Worm (Caenorhabditis elegans): ENCODE measurements around the gene C14A6.3.

Gene C14A6.3

DNA sequence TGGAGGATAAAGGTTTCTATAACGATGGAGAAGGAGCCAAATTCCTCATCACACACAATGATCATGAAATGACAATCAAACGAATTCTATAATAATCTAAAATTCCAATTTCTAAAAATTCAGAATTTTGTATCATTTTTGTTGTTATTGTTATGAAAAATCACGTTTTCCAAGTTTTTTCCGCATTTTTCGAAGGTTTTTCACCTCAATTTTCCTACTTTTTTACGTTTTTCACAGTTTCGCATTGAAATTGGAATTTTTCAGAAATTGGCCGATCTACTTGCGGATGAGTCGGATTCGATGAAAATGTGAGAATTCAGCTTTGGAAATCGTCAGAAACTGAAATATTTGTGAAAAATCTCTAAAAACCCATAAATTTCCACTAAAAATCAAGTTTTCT is 21.1 kb upstream of the C14A6.3 start, which contains the start of gene fbxa-210:
fbxa-210 (plus strand) TSS at position 301 of the 400 bp plus-strand sequence.
- no peak for TF ChIP-seq ztf-11 (tag; optimal IDR thresholded peaks at IDR 0.05)
- TF ChIP-seq drap-1 (GFP tag; optimal IDR thresholded peaks at IDR 0.05): no peak
- TF ChIP-seq elt-1 (tag; optimal IDR thresholded peaks at IDR 0.05; ENCODE audit: borderline replicate concordance, insufficient read depth): no peak
- TF ChIP-seq ceh-43 (GFP tag; optimal IDR thresholded peaks at IDR 0.05): no peak
- TF ChIP-seq ces-1 (GFP tag; optimal IDR thresholded peaks at IDR 0.05): no peak
- TF ChIP-seq mab-5 (tag; optimal IDR thresholded peaks at IDR 0.05): no peak
- no peak for TF ChIP-seq hlh-1 (tag; optimal IDR thresholded peaks at IDR 0.05)
- TF ChIP-seq unc-39 (tag; optimal IDR thresholded peaks at IDR 0.05): no peak

DNA sequence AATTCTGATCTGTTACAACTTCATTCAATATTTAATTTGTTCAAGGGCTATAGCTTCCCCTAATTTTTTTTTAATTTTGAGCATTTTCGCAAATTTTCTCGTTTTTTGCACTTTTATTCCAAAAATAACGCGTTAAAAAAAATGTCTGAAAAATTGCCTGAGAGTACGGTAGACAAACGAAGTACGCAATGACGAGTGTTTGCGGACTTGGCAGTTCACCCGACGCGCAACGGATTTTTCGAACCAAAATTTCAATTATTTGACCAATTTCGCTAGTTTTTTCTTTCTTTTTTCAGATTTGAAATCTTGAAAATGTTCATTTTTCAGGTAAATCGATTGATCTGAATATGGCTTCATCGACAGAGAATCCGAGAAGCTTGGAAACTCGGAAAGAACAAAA is 19.0 kb upstream of the C14A6.3 start, which contains the start of gene fbxa-211:
fbxa-211 (plus strand) TSS at position 328 of the 400 bp plus-strand sequence.
- TF ChIP-seq elt-1 (tag; optimal IDR thresholded peaks at IDR 0.05; ENCODE audit: borderline replicate concordance, insufficient read depth) (no peak), nhr-237 (tag; optimal IDR thresholded peaks at IDR 0.05) (no peak), zip-8 (tag; optimal IDR thresholded peaks at IDR 0.05) (no peak), unc-120 (tag; optimal IDR thresholded peaks at IDR 0.05; ENCODE audit: poor library complexity, severe bottlenecking) (no peak)

DNA sequence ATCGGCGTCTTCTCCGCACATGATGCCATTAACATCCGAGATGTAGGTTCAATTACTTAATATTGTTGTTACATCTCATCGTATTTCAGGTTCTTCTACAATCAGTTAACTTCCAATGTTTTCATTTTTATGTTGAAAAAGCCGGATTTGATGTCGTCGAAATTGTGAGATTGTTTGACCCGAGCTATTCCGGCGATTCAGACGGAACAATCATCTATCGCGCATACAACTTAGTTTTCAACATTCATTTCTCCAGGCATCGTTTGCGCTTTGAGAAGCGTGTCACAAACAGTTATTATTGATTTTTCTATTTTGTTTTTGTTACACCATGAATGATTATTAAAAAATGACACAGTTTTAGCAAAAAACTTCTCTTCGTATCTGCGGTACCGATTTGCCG is 17.6 kb upstream of the C14A6.3 start:
- no peak for TF ChIP-seq elt-3 (tag; optimal IDR thresholded peaks at IDR 0.05)

DNA sequence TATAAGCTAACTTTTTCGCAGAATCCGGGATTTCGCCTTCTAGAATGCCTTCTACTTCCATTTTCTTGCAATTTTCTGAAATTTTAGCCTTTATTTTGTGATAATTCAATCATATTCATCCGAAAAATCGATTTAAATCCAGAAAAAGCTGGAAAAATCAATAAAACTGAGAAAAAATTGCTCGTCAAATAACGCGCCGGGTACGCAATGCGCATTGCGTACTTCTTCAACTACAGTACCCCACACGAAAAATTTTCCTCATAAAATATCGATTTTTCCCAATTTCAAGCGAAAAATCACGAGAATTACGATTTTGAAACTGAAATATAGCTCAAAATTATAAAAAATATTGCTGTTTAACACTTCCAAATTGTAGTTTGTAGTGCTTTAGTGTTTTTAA is 15.1 kb upstream of the C14A6.3 start, which contains the start of gene Y37H2A.12:
Y37H2A.12 (minus strand) TSS at position 81 of the 400 bp plus-strand sequence.
- TF ChIP-seq ces-1 (GFP tag; optimal IDR thresholded peaks at IDR 0.05) (no peak), sem-2 (GFP tag; optimal IDR thresholded peaks at IDR 0.05) (no peak), nhr-237 (tag; optimal IDR thresholded peaks at IDR 0.05) (no peak), blmp-1 (tag; optimal IDR thresholded peaks at IDR 0.05) (no peak), unc-120 (tag; optimal IDR thresholded peaks at IDR 0.05; ENCODE audit: poor library complexity, severe bottlenecking) (no peak), mls-2 (tag; optimal IDR thresholded peaks at IDR 0.05) (no peak), M03D4.4 (tag; optimal IDR thresholded peaks at IDR 0.05) (no peak), hlh-1 (tag; optimal IDR thresholded peaks at IDR 0.05) (no peak), elt-3 (tag; optimal IDR thresholded peaks at IDR 0.05) (no peak), elt-1 (tag; optimal IDR thresholded peaks at IDR 0.05; ENCODE audit: borderline replicate concordance, insufficient read depth) (no peak), nhr-76 (tag; optimal IDR thresholded peaks at IDR 0.05) (no peak), nhr-28 (tag; optimal IDR thresholded peaks at IDR 0.05) (no peak), nhr-2 (tag; optimal IDR thresholded peaks at IDR 0.05) (no peak)

DNA sequence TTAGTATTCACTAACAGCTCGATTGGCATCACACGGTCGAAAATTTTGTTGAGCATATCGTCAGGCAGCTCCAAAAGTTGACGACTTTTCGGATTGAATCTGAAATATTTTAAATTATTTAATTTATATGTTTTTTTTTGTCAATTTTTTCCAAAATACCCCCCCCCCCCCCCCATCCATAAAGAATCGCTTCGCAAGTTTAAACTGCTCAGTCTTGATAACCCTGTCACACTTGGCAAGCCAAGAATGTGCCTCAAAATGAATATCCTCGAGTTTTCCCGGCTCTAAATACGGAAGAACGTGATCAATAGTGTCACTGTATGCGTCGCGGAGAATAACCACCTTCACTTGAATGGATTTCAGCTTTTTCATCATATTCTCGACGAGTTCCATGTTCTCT is 13.0 kb upstream of the C14A6.3 start, which contains the start of gene Y37H2A.18:
Y37H2A.18 (minus strand) TSS at position 101 of the 400 bp plus-strand sequence.
- TF ChIP-seq blmp-1 (tag; optimal IDR thresholded peaks at IDR 0.05): no peak
- no peak for TF ChIP-seq nhr-12 (tag; optimal IDR thresholded peaks at IDR 0.05)
- TF ChIP-seq flh-1 (GFP tag; optimal IDR thresholded peaks at IDR 0.05): no peak
- no peak for TF ChIP-seq mab-5 (tag; optimal IDR thresholded peaks at IDR 0.05)

DNA sequence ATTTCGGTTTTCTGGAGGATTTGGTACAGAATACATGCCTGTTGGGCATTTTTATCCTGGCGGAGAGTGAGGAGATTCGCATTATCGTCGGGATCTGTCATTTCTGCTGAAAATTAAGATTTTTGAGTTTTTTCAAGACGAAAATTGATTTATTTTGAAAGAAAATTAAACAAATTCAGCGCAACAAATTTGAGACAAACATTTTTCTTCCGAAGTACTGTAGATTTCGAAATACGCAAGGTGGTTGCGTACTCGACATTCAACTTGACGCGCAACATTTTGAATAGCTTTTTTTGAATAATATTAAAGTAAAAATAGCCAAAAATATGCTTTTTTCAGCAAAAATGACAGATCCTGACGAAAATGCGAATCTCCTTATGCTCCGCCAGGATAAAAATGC is 11.8 kb upstream of the C14A6.3 start, which contains the start of gene Y37H2A.7:
Y37H2A.7 (minus strand) TSS at position 101 of the 400 bp plus-strand sequence.
- TF ChIP-seq elt-3 (tag; optimal IDR thresholded peaks at IDR 0.05) (no peak), mab-5 (tag; optimal IDR thresholded peaks at IDR 0.05) (no peak), elt-1 (tag; optimal IDR thresholded peaks at IDR 0.05; ENCODE audit: borderline replicate concordance, insufficient read depth) (no peak), tbx-8 (GFP tag; optimal IDR thresholded peaks at IDR 0.05) (no peak), ztf-11 (tag; optimal IDR thresholded peaks at IDR 0.05) (no peak), mep-1 (tag; optimal IDR thresholded peaks at IDR 0.05) (no peak), mls-2 (tag; optimal IDR thresholded peaks at IDR 0.05) (no peak), nhr-237 (tag; optimal IDR thresholded peaks at IDR 0.05) (no peak), blmp-1 (tag; optimal IDR thresholded peaks at IDR 0.05) (no peak), flh-1 (GFP tag; optimal IDR thresholded peaks at IDR 0.05) (no peak), nhr-76 (tag; optimal IDR thresholded peaks at IDR 0.05) (no peak), nhr-12 (tag; optimal IDR thresholded peaks at IDR 0.05) (no peak), M03D4.4 (tag; optimal IDR thresholded peaks at IDR 0.05) (no peak), nhr-2 (tag; optimal IDR thresholded peaks at IDR 0.05) (no peak), sem-2 (GFP tag; optimal IDR thresholded peaks at IDR 0.05) (no peak), sptf-1 (tag; optimal IDR thresholded peaks at IDR 0.05) (no peak)

DNA sequence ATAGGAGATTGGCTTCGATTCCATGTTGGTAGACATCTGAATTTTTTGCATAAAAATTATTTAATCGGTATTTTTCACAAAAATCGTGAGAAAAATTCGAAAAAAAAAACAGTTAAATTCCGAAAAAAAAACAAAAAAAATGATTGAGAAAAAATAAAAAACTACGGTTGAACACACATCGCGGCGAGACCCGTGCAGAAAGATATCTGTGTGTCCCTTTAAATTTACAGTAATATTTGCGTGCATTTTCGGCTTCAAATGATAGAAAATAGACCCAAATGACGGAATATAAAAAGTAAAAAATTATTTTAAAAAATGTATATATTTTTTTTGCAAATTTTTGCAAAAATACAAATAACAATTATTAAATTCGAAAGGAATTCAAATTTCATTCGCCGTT is 8.5 kb upstream of the C14A6.3 start:
- TF ChIP-seq sem-2 (GFP tag; optimal IDR thresholded peaks at IDR 0.05) (no peak), nhr-28 (tag; optimal IDR thresholded peaks at IDR 0.05) (no peak), mab-5 (tag; optimal IDR thresholded peaks at IDR 0.05) (no peak), mep-1 (tag; optimal IDR thresholded peaks at IDR 0.05) (no peak), mls-2 (tag; optimal IDR thresholded peaks at IDR 0.05) (no peak), cnd-1 (tag; optimal IDR thresholded peaks at IDR 0.05) (no peak), nhr-2 (tag; optimal IDR thresholded peaks at IDR 0.05) (no peak), tbx-8 (GFP tag; optimal IDR thresholded peaks at IDR 0.05) (no peak), ham-2 (GFP tag; optimal IDR thresholded peaks at IDR 0.05) (no peak), elt-3 (tag; optimal IDR thresholded peaks at IDR 0.05) (no peak), sptf-1 (tag; optimal IDR thresholded peaks at IDR 0.05) (no peak), drap-1 (GFP tag; optimal IDR thresholded peaks at IDR 0.05) (no peak), ztf-11 (tag; optimal IDR thresholded peaks at IDR 0.05) (no peak), blmp-1 (tag; optimal IDR thresholded peaks at IDR 0.05) (no peak), ces-1 (GFP tag; optimal IDR thresholded peaks at IDR 0.05) (no peak), M03D4.4 (tag; optimal IDR thresholded peaks at IDR 0.05) (no peak), lin-32 (GFP tag; optimal IDR thresholded peaks at IDR 0.05) (no peak), ceh-43 (GFP tag; optimal IDR thresholded peaks at IDR 0.05) (no peak)

Measured in whole organism, mixed stage, embryonic.